Worm (Caenorhabditis elegans): ENCODE data around the gene Y39A1A.18.

ce11 chrIII:10654718-10655117 is 39.6 kb downstream of the Y39A1A.18 start, which contains the start of gene cnt-2:
- TF ChIP-seq pha-4 (tag; optimal IDR thresholded peaks at IDR 0.05) (no peak), ama-1 (optimal IDR thresholded peaks at IDR 0.05) (no peak), unc-39 (tag; optimal IDR thresholded peaks at IDR 0.05) (no peak), nhr-12 (tag; optimal IDR thresholded peaks at IDR 0.05) (no peak), fos-1 (tag; optimal IDR thresholded peaks at IDR 0.05) (no peak), nhr-43 (tag; optimal IDR thresholded peaks at IDR 0.05; ENCODE audit: poor library complexity, severe bottlenecking) (no peak), mdl-1 (tag; optimal IDR thresholded peaks at IDR 0.05) (no peak)
